Worm (Caenorhabditis elegans): ENCODE measurements around the gene otub-4.

The otub-4 gene

DNA sequence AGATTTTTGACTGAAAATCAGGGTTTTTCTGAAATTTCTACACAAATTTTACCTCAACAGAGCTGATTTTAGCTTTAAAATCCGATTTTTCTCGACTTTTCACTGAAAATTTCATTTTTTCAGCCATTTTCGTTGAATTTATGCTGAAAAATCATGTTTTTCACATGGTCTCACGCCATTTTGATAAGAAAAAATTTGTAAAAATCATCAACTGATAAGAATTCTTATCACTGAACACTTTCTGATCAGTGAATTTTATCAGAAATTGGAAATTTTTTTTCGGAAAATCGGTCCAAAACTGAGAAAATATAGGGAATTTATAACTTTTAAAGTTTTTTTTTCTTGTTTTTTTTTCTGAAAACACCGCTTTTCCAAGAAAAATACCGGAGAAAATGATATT lies 23.0 kb upstream of the otub-4 start:
- TF ChIP-seq nhr-85 (tag) (no peak), Y116A8C.19 (tag; optimal IDR thresholded peaks at IDR 0.05; ENCODE audit: borderline replicate concordance) (no peak), C16A3.4 (tag; optimal IDR thresholded peaks at IDR 0.05) (no peak), elt-2 (tag; optimal IDR thresholded peaks at IDR 0.05) (peak; percentile 58), alr-1 (tag; optimal IDR thresholded peaks at IDR 0.05; ENCODE audit: borderline replicate concordance) (no peak), hlh-17 (GFP tag; optimal IDR thresholded peaks at IDR 0.05; ENCODE audit: borderline replicate concordance) (no peak), tbx-2 (tag; optimal IDR thresholded peaks at IDR 0.05) (no peak)

ce11 chrIV:3399015-3399722 lies 21.2 kb upstream of the otub-4 start, which contains the start of the genes dyf-3 and pdhb-1:
TSS of gene dyf-3 (minus strand) at chrIV:3399231.
TSS of gene pdhb-1 (plus strand) at chrIV:3399672.
- TF ChIP-seq sup-37 (GFP tag; optimal IDR thresholded peaks at IDR 0.05) (no peak), sox-4 (tag; optimal IDR thresholded peaks at IDR 0.05) (no peak), nhr-12 (tag; optimal IDR thresholded peaks at IDR 0.05) (no peak), lin-35 (GFP tag; optimal IDR thresholded peaks at IDR 0.05) (peak; percentile 26 to 59), dsc-1 (tag; optimal IDR thresholded peaks at IDR 0.05) (peak; percentile 16), nhr-19 (GFP tag; conservative IDR thresholded peaks at IDR 0.05) (no peak), aha-1 (tag; optimal IDR thresholded peaks at IDR 0.05) (no peak), unc-30 (tag; optimal IDR thresholded peaks at IDR 0.05) (no peak), rnt-1 (tag; optimal IDR thresholded peaks at IDR 0.05) (no peak), nhr-237 (tag; optimal IDR thresholded peaks at IDR 0.05) (no peak), hpl-2 (GFP tag; optimal IDR thresholded peaks at IDR 0.05) (no peak), lir-3 (tag; optimal IDR thresholded peaks at IDR 0.05; ENCODE audit: poor library complexity) (no peak), egl-13 (tag; optimal IDR thresholded peaks at IDR 0.05) (no peak), hlh-4 (tag; optimal IDR thresholded peaks at IDR 0.05) (no peak), C16A3.4 (tag; optimal IDR thresholded peaks at IDR 0.05) (no peak), ceh-8 (GFP tag; optimal IDR thresholded peaks at IDR 0.05) (no peak), grh-1 (GFP tag; IDR thresholded peaks at IDR 0.05) (no peak), lin-14 (GFP tag; optimal IDR thresholded peaks at IDR 0.05) (no peak), blmp-1 (tag; optimal IDR thresholded peaks at IDR 0.05) (no peak), ceh-63 (GFP tag; optimal IDR thresholded peaks at IDR 0.05) (no peak), ztf-4 (tag; optimal IDR thresholded peaks at IDR 0.05) (no peak), isw-1 (GFP tag; IDR thresholded peaks at IDR 0.05) (no peak), C34B4.2 (tag; optimal IDR thresholded peaks at IDR 0.05) (no peak), nhr-84 (tag; optimal IDR thresholded peaks at IDR 0.05) (no peak), mdl-1 (tag; optimal IDR thresholded peaks at IDR 0.05) (peak in 1 of 2 experiments; percentile 37), snu-23 (GFP tag; optimal IDR thresholded peaks at IDR 0.05) (peak; percentile 38), ces-1 (GFP tag; optimal IDR thresholded peaks at IDR 0.05) (no peak), pag-3 (tag; optimal IDR thresholded peaks at IDR 0.05; ENCODE audit: borderline replicate concordance, insufficient read depth) (no peak), efl-1 (optimal IDR thresholded peaks at IDR 0.05) (peak; percentile 46 to 61), efl-1 (GFP tag; optimal IDR thresholded peaks at IDR 0.05 in 1 of 2) (peak; percentile 56 to 94), fkh-4 (tag; optimal IDR thresholded peaks at IDR 0.05; ENCODE audit: borderline replicate concordance) (no peak), pqm-1 (tag; optimal IDR thresholded peaks at IDR 0.05) (no peak), efl-3 (GFP tag; optimal IDR thresholded peaks at IDR 0.05) (no peak), nhr-47 (tag; optimal IDR thresholded peaks at IDR 0.05) (no peak), F16B12.6 (tag; optimal IDR thresholded peaks at IDR 0.05) (peak; percentile 92), lin-15B (tag; optimal IDR thresholded peaks at IDR 0.05) (no peak), tlp-1 (tag; optimal IDR thresholded peaks at IDR 0.05) (no peak), snpc-4 (tag; optimal IDR thresholded peaks at IDR 0.05) (no peak), ama-1 (optimal IDR thresholded peaks at IDR 0.05) (no peak), unc-86 (tag; optimal IDR thresholded peaks at IDR 0.05) (peak; percentile 11), mep-1 (tag; optimal IDR thresholded peaks at IDR 0.05) (peak; percentile 40), fkh-8 (tag; optimal IDR thresholded peaks at IDR 0.05) (peak; percentile 54), C04F5.9 (tag; optimal IDR thresholded peaks at IDR 0.05) (no peak), egl-27 (tag; optimal IDR thresholded peaks at IDR 0.05) (no peak), ceh-82 (tag; optimal IDR thresholded peaks at IDR 0.05) (peak in 1 of 3 experiments; percentile 48)

Measured in whole organism, L1 larva.